Worm (Caenorhabditis elegans) whole organism, L1 larva: ENCODE data around the gene F09E10.7.
A peak's percentile ranks its signal among the peaks of the same experiment; 100 is the strongest.

Source experiments
- C04F5.9 ChIP-seq: sonication (generic microtip); optimal IDR thresholded peaks from 2 replicates; lab custom pipeline; 2016; ENCODE audit warnings: missing genetic modification characterization, missing compliant biosample characterization
- F16B12.6 ChIP-seq: fragments of 150-350 bp; optimal IDR thresholded peaks from 2 replicates; lab custom pipeline; 2014; ENCODE audit warnings: missing biosample characterization, missing genetic modification characterization
- alr-1 ChIP-seq: fragments of 200-800 bp; sonication (Bioruptor generic); optimal IDR thresholded peaks from 2 replicates; lab custom pipeline; 2018; ENCODE audit warnings: borderline replicate concordance, mild to moderate bottlenecking, missing genetic modification characterization, missing compliant biosample characterization
- aly-2 ChIP-seq: fragments of 150-350 bp; optimal IDR thresholded peaks from 2 replicates; lab custom pipeline; 2014; ENCODE audit warnings: missing biosample characterization, missing genetic modification characterization
- blmp-1 ChIP-seq: fragments of 150-350 bp; optimal IDR thresholded peaks from 2 replicates; lab custom pipeline; 2014; ENCODE audit warnings: missing biosample characterization, missing genetic modification characterization
- ceh-63 ChIP-seq: fragments of 200-800 bp; sonication (Bioruptor generic); optimal IDR thresholded peaks from 2 replicates; lab custom pipeline; 2018; ENCODE audit warnings: mild to moderate bottlenecking, missing genetic modification characterization, missing compliant biosample characterization
- ceh-88 ChIP-seq: fragments of 200-800 bp; sonication (Bioruptor generic); IDR thresholded peaks from 2 replicates; pipeline ENCODE4 v1.3.6; 2022; ENCODE audit warnings: missing genetic modification characterization, missing compliant biosample characterization
- dpl-1 ChIP-seq, 3 experiments: fragments of 150-350 bp in 2 of 3; sonication (generic microtip) in 1 of 3; optimal IDR thresholded peaks; 2 replicates each; lab custom pipeline; 2014 to 2017; ENCODE audit warnings: missing biosample characterization in 3 of 3, missing genetic modification characterization in 3 of 3, missing genetic modification reagents in 3 of 3
- dsc-1 ChIP-seq: sonication (generic microtip); optimal IDR thresholded peaks from 2 replicates; lab custom pipeline; 2016; ENCODE audit warnings: mild to moderate bottlenecking, missing genetic modification characterization, missing compliant biosample characterization
- efl-3 ChIP-seq: fragments of 200-800 bp; sonication (Bioruptor generic); optimal IDR thresholded peaks from 2 replicates; lab custom pipeline; 2018; ENCODE audit warnings: mild to moderate bottlenecking, missing genetic modification characterization, missing compliant biosample characterization
- egl-13 ChIP-seq: sonication (generic microtip); optimal IDR thresholded peaks from 2 replicates; lab custom pipeline; 2016; ENCODE audit warnings: missing genotype, missing genetic modification reagents, missing genetic modification characterization, missing compliant biosample characterization
- elt-2 ChIP-seq: sonication (generic microtip); optimal IDR thresholded peaks from 2 replicates; lab custom pipeline; 2016; ENCODE audit warnings: missing genetic modification characterization, mild to moderate bottlenecking, inconsistent platforms, missing compliant biosample characterization, missing genetic modification reagents
- fkh-10 ChIP-seq: sonication (generic microtip); optimal IDR thresholded peaks from 2 replicates; lab custom pipeline; 2017; ENCODE audit warnings: missing biosample characterization, missing genetic modification reagents, missing genetic modification characterization
- fos-1 ChIP-seq: fragments of 150-350 bp; optimal IDR thresholded peaks from 2 replicates; lab custom pipeline; 2014; ENCODE audit warnings: missing biosample characterization, missing genetic modification characterization
- grh-1 ChIP-seq: fragments of 200-800 bp; sonication (Bioruptor generic); IDR thresholded peaks from 2 replicates; pipeline ENCODE4 v1.3.6; 2022; ENCODE audit warnings: missing genetic modification reagents, missing genetic modification characterization, missing compliant biosample characterization
- hlh-17 ChIP-seq: fragments of 200-800 bp; sonication (Bioruptor generic); optimal IDR thresholded peaks from 2 replicates; lab custom pipeline; 2018; ENCODE audit warnings: missing genetic modification characterization, mild to moderate bottlenecking, missing compliant biosample characterization, moderate library complexity, borderline replicate concordance
- hlh-4 ChIP-seq: sonication (generic microtip); optimal IDR thresholded peaks from 2 replicates; lab custom pipeline; 2016; ENCODE audit warnings: mild to moderate bottlenecking, missing genetic modification characterization, missing compliant biosample characterization
- irx-1 ChIP-seq: sonication (generic microtip); optimal IDR thresholded peaks from 2 replicates; lab custom pipeline; 2016; ENCODE audit warnings: missing genetic modification characterization, missing compliant biosample characterization
- jun-1 ChIP-seq: fragments of 150-350 bp; optimal IDR thresholded peaks from 2 replicates; lab custom pipeline; 2014; ENCODE audit warnings: missing biosample characterization, missing genetic modification reagents, missing genetic modification characterization
- lin-14 ChIP-seq: fragments of 200-800 bp; sonication (Bioruptor generic); optimal IDR thresholded peaks from 2 replicates; lab custom pipeline; 2018; ENCODE audit warnings: mild to moderate bottlenecking, missing genetic modification characterization, moderate library complexity, missing compliant biosample characterization
- lin-15B ChIP-seq: fragments of 150-350 bp; sonication (generic microtip); optimal IDR thresholded peaks from 3 replicates; lab custom pipeline; 2014; ENCODE audit warnings: missing biosample characterization, missing genetic modification characterization
- lin-35 ChIP-seq, 2 experiments: fragments of 150-350 bp; optimal IDR thresholded peaks; 2 replicates each; lab custom pipeline; 2014; ENCODE audit warnings: missing biosample characterization in 2 of 2, missing genetic modification characterization in 2 of 2, missing genetic modification reagents in 2 of 2
- lir-3 ChIP-seq: sonication (generic microtip); optimal IDR thresholded peaks from 2 replicates; lab custom pipeline; 2016; ENCODE audit warnings: mild to moderate bottlenecking, missing genetic modification characterization, moderate library complexity, missing compliant biosample characterization; ENCODE audit not compliant: poor library complexity
- lsy-2 ChIP-seq, 2 experiments: fragments of 150-350 bp; optimal IDR thresholded peaks; 2 replicates each; lab custom pipeline; 2014; ENCODE audit warnings: missing biosample characterization in 2 of 2, missing genetic modification characterization in 2 of 2
- mab-9 ChIP-seq: fragments of 200-800 bp; sonication (Bioruptor generic); IDR thresholded peaks from 2 replicates; pipeline ENCODE4 v1.3.6; 2022; ENCODE audit warnings: missing genetic modification reagents, missing genetic modification characterization, missing compliant biosample characterization
- mdl-1 ChIP-seq, 2 experiments: fragments of 150-350 bp; optimal IDR thresholded peaks; 2 replicates each; lab custom pipeline; 2014 to 2017; ENCODE audit warnings: missing biosample characterization in 2 of 2, missing genetic modification characterization in 2 of 2, inconsistent platforms in 1 of 2
- mep-1 ChIP-seq: fragments of 150-350 bp; optimal IDR thresholded peaks from 2 replicates; lab custom pipeline; 2014; ENCODE audit warnings: missing biosample characterization, missing genetic modification characterization
- nhr-12 ChIP-seq: sonication (generic microtip); optimal IDR thresholded peaks from 2 replicates; lab custom pipeline; 2017; ENCODE audit warnings: missing biosample characterization, missing genetic modification characterization
- nhr-19 ChIP-seq: fragments of 200-800 bp; sonication (Bioruptor generic); conservative IDR thresholded peaks from 2 replicates; pipeline ENCODE4 v1.3.6; 2022; ENCODE audit warnings: missing genetic modification characterization, missing compliant biosample characterization
- nhr-20 ChIP-seq: sonication (generic microtip); optimal IDR thresholded peaks from 2 replicates; lab custom pipeline; 2016; ENCODE audit warnings: mild to moderate bottlenecking, missing genetic modification characterization, missing compliant biosample characterization
- nhr-237 ChIP-seq: fragments of 150-350 bp; optimal IDR thresholded peaks from 2 replicates; lab custom pipeline; 2014; ENCODE audit warnings: missing biosample characterization, missing genetic modification characterization
- nhr-28 ChIP-seq: fragments of 150-350 bp; optimal IDR thresholded peaks from 2 replicates; lab custom pipeline; 2014; ENCODE audit warnings: missing biosample characterization, missing genetic modification characterization
- nhr-71 ChIP-seq: sonication (generic microtip); optimal IDR thresholded peaks from 2 replicates; lab custom pipeline; 2016; ENCODE audit warnings: mild to moderate bottlenecking, missing genetic modification characterization, moderate library complexity, missing compliant biosample characterization
- nhr-85 ChIP-seq: sonication (generic microtip); peaks from one replicate; lab custom pipeline; 2016; ENCODE audit warnings: missing genetic modification characterization, inconsistent platforms, missing compliant biosample characterization
- nhr-90 ChIP-seq: sonication (generic microtip); optimal IDR thresholded peaks from 2 replicates; lab custom pipeline; 2016; ENCODE audit warnings: mild to moderate bottlenecking, missing genetic modification characterization, missing compliant biosample characterization; ENCODE audit not compliant: poor library complexity
- pag-3 ChIP-seq: sonication (generic microtip); optimal IDR thresholded peaks from 2 replicates; lab custom pipeline; 2017; ENCODE audit warnings: missing genetic modification characterization, mild to moderate bottlenecking, missing compliant biosample characterization, antibody characterized with exemption, borderline replicate concordance; ENCODE audit not compliant: insufficient read depth
- pax-3 ChIP-seq: fragments of 200-800 bp; sonication (Bioruptor generic); optimal IDR thresholded peaks from 2 replicates; lab custom pipeline; 2018; ENCODE audit warnings: mild to moderate bottlenecking, missing genetic modification characterization, moderate library complexity, missing compliant biosample characterization
- rnt-1 ChIP-seq: sonication (generic microtip); optimal IDR thresholded peaks from 2 replicates; lab custom pipeline; 2016; ENCODE audit warnings: mild to moderate bottlenecking, missing genetic modification characterization, moderate library complexity, missing compliant biosample characterization
- snu-23 ChIP-seq: sonication (generic microtip); optimal IDR thresholded peaks from 2 replicates; lab custom pipeline; 2016; ENCODE audit warnings: missing genetic modification characterization, missing compliant biosample characterization
- sox-4 ChIP-seq: sonication (generic microtip); optimal IDR thresholded peaks from 2 replicates; lab custom pipeline; 2016; ENCODE audit warnings: missing genetic modification characterization, missing compliant biosample characterization
- sup-37 ChIP-seq: fragments of 200-800 bp; sonication (Bioruptor generic); optimal IDR thresholded peaks from 2 replicates; lab custom pipeline; 2018; ENCODE audit warnings: mild to moderate bottlenecking, missing genetic modification characterization, missing compliant biosample characterization
- tlp-1 ChIP-seq: fragments of 150-350 bp; optimal IDR thresholded peaks from 2 replicates; lab custom pipeline; 2014; ENCODE audit warnings: missing biosample characterization, missing genetic modification characterization
- unc-130 ChIP-seq: fragments of 150-350 bp; optimal IDR thresholded peaks from 2 replicates; lab custom pipeline; 2017; ENCODE audit warnings: missing biosample characterization, missing genetic modification characterization, inconsistent platforms
- unc-62 ChIP-seq: fragments of 150-350 bp; optimal IDR thresholded peaks from 2 replicates; lab custom pipeline; 2014; ENCODE audit warnings: missing biosample characterization, missing genetic modification reagents, missing genetic modification characterization
- vab-15 ChIP-seq: sonication (generic microtip); optimal IDR thresholded peaks from 2 replicates; lab custom pipeline; 2017; ENCODE audit warnings: missing genotype, mild to moderate bottlenecking, missing genetic modification characterization, missing compliant biosample characterization
- zip-4 ChIP-seq: fragments of 200-800 bp; sonication (Bioruptor generic); optimal IDR thresholded peaks from 2 replicates; lab custom pipeline; 2018; ENCODE audit warnings: mild to moderate bottlenecking, missing genetic modification characterization, moderate library complexity, missing compliant biosample characterization
- ztf-4 ChIP-seq: fragments of 150-350 bp; optimal IDR thresholded peaks from 2 replicates; lab custom pipeline; 2014; ENCODE audit warnings: missing biosample characterization, missing genetic modification characterization

The F09E10.7 gene

DNA sequence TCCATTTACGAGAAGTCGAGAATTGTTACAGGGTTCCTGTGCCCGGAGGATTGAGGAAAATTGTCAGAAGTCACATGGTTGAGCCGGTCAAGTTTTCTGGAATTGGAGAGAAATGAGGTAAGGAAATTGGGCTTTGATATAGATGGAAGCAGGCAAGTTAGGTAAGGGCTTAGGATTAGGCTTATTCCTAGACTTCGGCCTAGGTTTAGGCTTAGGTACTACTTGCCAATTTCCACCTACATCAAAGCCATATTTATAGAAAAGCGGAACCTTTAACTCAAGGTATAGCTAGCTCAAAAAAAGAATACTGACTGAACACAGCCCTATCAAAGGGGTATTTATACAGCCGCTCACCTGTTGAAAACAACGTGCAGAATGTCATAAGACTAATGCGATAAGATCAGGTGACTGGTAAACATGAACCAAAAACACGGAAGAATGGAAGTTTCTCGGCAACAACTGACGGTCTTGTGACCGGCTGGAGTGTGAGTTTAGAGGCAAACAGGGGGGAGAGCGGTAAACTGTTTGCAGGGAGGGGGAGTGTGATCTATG lies 3.0 kb upstream of the F09E10.7 start (continued):
- TF ChIP-seq lin-15B (tag; lab: Kevin White, UChicago) = no peak
- peak; percentile 99 for TF ChIP-seq nhr-20 (tag; lab: Kevin White, UChicago)
- peak; percentile 96 for TF ChIP-seq snu-23 (GFP tag; lab: Kevin White, UChicago)
- peak; percentile 91 for TF ChIP-seq rnt-1 (tag; lab: Kevin White, UChicago)
- TF ChIP-seq grh-1 (GFP tag; lab: Robert Waterston, UW) = peak; percentile 96
- TF ChIP-seq zip-4 = peak; percentile 64
- peak; percentile 46 for TF ChIP-seq hlh-17
- TF ChIP-seq aly-2 (tag; lab: Kevin White, UChicago) = no peak
- TF ChIP-seq nhr-19 (GFP tag; lab: Robert Waterston, UW) = peak; percentile 95
- no peak for TF ChIP-seq unc-62 (GFP tag; lab: Kevin White, UChicago)
- TF ChIP-seq elt-2 = peak; percentile 98
- no peak for TF ChIP-seq fkh-10 (GFP tag; lab: Kevin White, UChicago)
- TF ChIP-seq vab-15 (tag; lab: Kevin White, UChicago) = peak; percentile 79
- TF ChIP-seq mep-1 (tag; lab: Kevin White, UChicago) = peak; percentile 83
- peak; percentile 84 for TF ChIP-seq pax-3 (tag; lab: Kevin White, UChicago)
- TF ChIP-seq efl-3 (GFP tag; lab: Kevin White, UChicago) = peak; percentile 35
- TF ChIP-seq pag-3 = no peak
- TF ChIP-seq ceh-88 (GFP tag; lab: Robert Waterston, UW) = peak; percentile 63
- TF ChIP-seq sox-4 (tag; lab: Kevin White, UChicago) = peak; percentile 49
- peak; percentile 68 for TF ChIP-seq fos-1 (tag; lab: Kevin White, UChicago)
- peak; percentile 99 for TF ChIP-seq nhr-71 (tag; lab: Kevin White, UChicago)
- peak; percentile 62 to 75 (median 66) for TF ChIP-seq dpl-1 (GFP tag; optimal IDR thresholded peaks at IDR 0.05; lab: Kevin White, UChicago)
- TF ChIP-seq jun-1 (tag; lab: Kevin White, UChicago) = peak; percentile 70
- peak; percentile 65 for TF ChIP-seq nhr-237
- peak; percentile 78; the same call in 1 of the 2 replicates for TF ChIP-seq mab-9 (GFP tag; lab: Robert Waterston, UW)
- peak; percentile 88 for TF ChIP-seq lir-3 (tag; lab: Kevin White, UChicago)
- TF ChIP-seq nhr-90 (tag; lab: Kevin White, UChicago) = peak; percentile 98
- peak; percentile 15 for TF ChIP-seq F16B12.6 (tag; lab: Kevin White, UChicago)
- TF ChIP-seq alr-1 (tag; lab: Kevin White, UChicago) = no peak
- no peak for TF ChIP-seq dsc-1
- TF ChIP-seq ceh-63 (GFP tag; lab: Kevin White, UChicago) = no peak

DNA sequence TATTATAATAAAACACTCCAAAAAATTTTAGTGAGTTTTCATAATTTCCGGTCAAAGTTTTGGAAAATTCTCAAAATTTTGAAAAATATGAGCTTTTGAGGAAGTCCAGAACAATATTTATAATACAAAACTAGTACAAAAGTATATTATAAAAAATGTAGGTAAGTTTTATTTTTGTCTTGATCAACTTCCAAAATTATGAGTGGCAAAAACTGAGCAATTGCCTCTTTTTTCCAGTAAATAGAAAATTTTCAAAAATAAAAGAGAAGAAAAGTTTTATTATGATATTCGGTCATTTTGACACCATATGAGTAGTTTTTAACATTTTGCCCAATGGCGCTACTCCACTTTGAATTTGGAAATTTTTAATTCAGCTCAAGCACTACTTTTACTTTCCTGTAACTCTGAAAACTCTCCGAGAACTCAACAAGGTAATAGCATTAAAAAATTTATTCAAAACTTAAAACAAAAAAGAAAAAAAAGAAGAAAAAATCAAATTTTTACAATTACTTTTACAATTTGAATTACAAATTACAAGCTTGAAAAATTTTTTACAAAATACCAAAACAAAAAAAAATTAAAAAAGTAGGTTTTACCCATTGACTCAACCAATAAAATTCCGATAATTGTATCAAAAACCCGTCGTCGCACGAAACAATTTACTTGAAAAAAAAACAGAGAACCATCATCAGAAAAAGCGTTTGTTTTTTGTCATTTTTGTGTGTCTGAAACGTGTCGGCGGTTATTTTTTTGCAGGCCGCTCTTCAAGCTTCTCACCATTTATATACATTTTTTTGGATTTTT lies 2.2 kb upstream of the F09E10.7 start:
- peak in 1 of 2 experiments; percentile 73 for TF ChIP-seq lin-35 (GFP tag; optimal IDR thresholded peaks at IDR 0.05; lab: Kevin White, UChicago)
- TF ChIP-seq nhr-85 (tag; lab: Kevin White, UChicago) = peak; percentile 85
- TF ChIP-seq hlh-4 = no peak
- TF ChIP-seq C04F5.9 (tag; lab: Kevin White, UChicago) = peak; percentile 37
- TF ChIP-seq lsy-2 (tag; optimal IDR thresholded peaks at IDR 0.05; lab: Kevin White, UChicago) = peak; percentile 37 to 52
- no peak for TF ChIP-seq mdl-1 (tag; optimal IDR thresholded peaks at IDR 0.05; lab: Kevin White, UChicago)
- no peak for TF ChIP-seq dsc-1
- TF ChIP-seq unc-62 (GFP tag; lab: Kevin White, UChicago) = no peak
- TF ChIP-seq egl-13 (tag; lab: Kevin White, UChicago) = no peak
- no peak for TF ChIP-seq sup-37 (GFP tag; lab: Kevin White, UChicago)
- no peak for TF ChIP-seq nhr-28 (tag; lab: Kevin White, UChicago)
- peak; percentile 81 for TF ChIP-seq nhr-71 (tag; lab: Kevin White, UChicago)
- TF ChIP-seq blmp-1 = no peak
- peak; percentile 56 for TF ChIP-seq unc-130 (tag; lab: Kevin White, UChicago)
- TF ChIP-seq sox-4 (tag; lab: Kevin White, UChicago) = no peak
- peak; percentile 59 for TF ChIP-seq ztf-4 (tag; lab: Kevin White, UChicago)
- TF ChIP-seq irx-1 (tag; lab: Kevin White, UChicago) = no peak
- no peak for TF ChIP-seq fkh-10 (GFP tag; lab: Kevin White, UChicago)
- TF ChIP-seq tlp-1 (tag; lab: Kevin White, UChicago) = no peak
- peak; percentile 47 for TF ChIP-seq lin-14 (GFP tag; lab: Kevin White, UChicago)
- no peak for TF ChIP-seq nhr-12 (tag; lab: Kevin White, UChicago)
- peak; percentile 47 for TF ChIP-seq zip-4
- TF ChIP-seq fos-1 (tag; lab: Kevin White, UChicago) = no peak
- peak; percentile 61 for TF ChIP-seq grh-1 (GFP tag; lab: Robert Waterston, UW)
- TF ChIP-seq ceh-88 (GFP tag; lab: Robert Waterston, UW) = peak; percentile 87
